Worm (Caenorhabditis elegans) whole organism, late embryonic: ENCODE data around the gene skr-21.

Experiments
- C38D4.7 ChIP-seq: fragments of 200-800 bp; sonication (Bioruptor generic); optimal IDR thresholded peaks from 2 replicates; lab custom pipeline; 2018; ENCODE audit warnings: mild to moderate bottlenecking, missing genetic modification characterization, moderate library complexity, missing compliant biosample characterization
- eyg-1 ChIP-seq: sonication (generic microtip); optimal IDR thresholded peaks from 2 replicates; lab custom pipeline; 2016; ENCODE audit warnings: missing genotype, missing genetic modification characterization, missing compliant biosample characterization

- no peak for TF ChIP-seq C38D4.7 (GFP tag; lab: Kevin White, UChicago)
- TF ChIP-seq eyg-1, result no peak
Observed at ce11 chrX:13227778-13228177, 1.3 kb upstream of the skr-21 start.
